Fruit fly (Drosophila melanogaster): ENCODE measurements around the gene nop5.
A peak's percentile ranks its signal among the peaks of the same experiment; 100 is the strongest.

The nop5 gene

DNA sequence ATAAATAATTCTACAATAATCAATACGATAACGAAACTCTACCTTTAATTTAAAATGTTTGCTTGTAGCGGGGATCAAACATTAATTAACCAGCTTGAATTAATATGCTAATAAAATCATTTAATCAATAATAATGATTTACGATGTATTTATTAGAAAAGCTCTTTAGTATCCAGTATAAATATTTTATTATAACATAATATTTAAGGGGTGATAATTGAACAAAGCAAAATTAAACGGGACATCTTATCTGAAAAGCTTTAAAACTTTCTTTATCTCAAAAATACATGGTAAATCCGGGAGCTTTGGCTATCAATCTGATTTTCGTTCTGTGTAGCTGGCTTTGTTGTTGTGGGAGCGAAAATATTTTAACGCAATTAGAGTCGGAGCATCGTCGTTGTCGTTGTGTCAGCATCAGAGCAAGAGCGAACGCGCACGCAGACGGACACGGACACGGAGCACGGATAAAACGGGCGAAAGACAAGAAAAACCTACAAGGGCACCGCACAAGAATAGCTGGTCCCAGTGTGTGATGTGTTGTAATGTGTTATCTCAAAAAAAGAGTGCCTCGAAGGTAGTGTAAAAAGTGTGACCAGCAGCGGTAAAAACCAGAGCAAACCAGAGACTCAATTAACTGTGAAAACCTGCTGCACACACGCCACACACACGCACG, 43.9 kb downstream of the nop5 start, which contains the start of gene Nlg2 (continued):
- no peak for TF ChIP-seq Hr4 (GFP tag; optimal IDR thresholded peaks at IDR 0.05)
- TF ChIP-seq fkh (GFP tag; optimal IDR thresholded peaks at IDR 0.05): no peak
- TF ChIP-seq fd85E (GFP tag; optimal IDR thresholded peaks at IDR 0.05): no peak
- no peak for TF ChIP-seq Ets21C (GFP tag; optimal IDR thresholded peaks at IDR 0.05)
- peak; percentile 31 for TF ChIP-seq CG34406 (GFP tag; optimal IDR thresholded peaks at IDR 0.05)
- no peak for TF ChIP-seq topi (GFP tag; optimal IDR thresholded peaks at IDR 0.05)
- no peak for TF ChIP-seq CG1621 (tag; optimal IDR thresholded peaks at IDR 0.05)
- no peak for TF ChIP-seq Gug (GFP tag; IDR thresholded peaks at IDR 0.05)
- peak; percentile 55 for TF ChIP-seq CG32006 (GFP tag; optimal IDR thresholded peaks at IDR 0.05)
- no peak for TF ChIP-seq net (GFP tag; optimal IDR thresholded peaks at IDR 0.05)
- TF ChIP-seq salr (GFP tag; optimal IDR thresholded peaks at IDR 0.05): peak in 1 of 2 experiments; percentile 25
- TF ChIP-seq fd59A (GFP tag; optimal IDR thresholded peaks at IDR 0.05): no peak
- TF ChIP-seq CG6163 (GFP tag; IDR thresholded peaks at IDR 0.05): no peak
- TF ChIP-seq Sox102F (GFP tag; optimal IDR thresholded peaks at IDR 0.05): no peak
- TF ChIP-seq Sox14 (GFP tag; optimal IDR thresholded peaks at IDR 0.05): no peak
- no peak for TF ChIP-seq dac (GFP tag; optimal IDR thresholded peaks at IDR 0.05)
- no peak for TF ChIP-seq CG6792 (GFP tag; optimal IDR thresholded peaks at IDR 0.05)
- TF ChIP-seq CG7368 (GFP tag; optimal IDR thresholded peaks at IDR 0.05): no peak
- no peak for TF ChIP-seq CG6854 (GFP tag; optimal IDR thresholded peaks at IDR 0.05)
- no peak for TF ChIP-seq CG8319 (GFP tag; optimal IDR thresholded peaks at IDR 0.05)
- TF ChIP-seq eg (GFP tag; IDR thresholded peaks at IDR 0.05): no peak
- peak; percentile 9 for TF ChIP-seq CG6276 (GFP tag; optimal IDR thresholded peaks at IDR 0.05)
- no peak for TF ChIP-seq spab (GFP tag; optimal IDR thresholded peaks at IDR 0.05)
- TF ChIP-seq Eip75B (GFP tag; optimal IDR thresholded peaks at IDR 0.05): no peak
- peak; percentile 1 for TF ChIP-seq achi (GFP tag; optimal IDR thresholded peaks at IDR 0.05)
- peak; percentile 8 for TF ChIP-seq CG10669 (GFP tag; optimal IDR thresholded peaks at IDR 0.05)
- no peak for TF ChIP-seq CG3919 (GFP tag; optimal IDR thresholded peaks at IDR 0.05)
- TF ChIP-seq Sox15 (GFP tag; optimal IDR thresholded peaks at IDR 0.05): no peak
- peak; percentile 20 for TF ChIP-seq CG3032 (tag; optimal IDR thresholded peaks at IDR 0.05)
- TF ChIP-seq CG6808 (GFP tag; optimal IDR thresholded peaks at IDR 0.05): peak; percentile 34
- TF ChIP-seq svp (GFP tag): peak; percentile 5
- TF ChIP-seq Met (GFP tag; optimal IDR thresholded peaks at IDR 0.05): no peak

- no peak for TF ChIP-seq ss (GFP tag; optimal IDR thresholded peaks at IDR 0.05)
- TF ChIP-seq fd59A (GFP tag; optimal IDR thresholded peaks at IDR 0.05): no peak
- TF ChIP-seq CG3919 (GFP tag; optimal IDR thresholded peaks at IDR 0.05): no peak
Observed at dm6 chr2L:6874006-6874405, 44.5 kb downstream of the nop5 start.

dm6 chr2L:6870777-6871176, 47.8 kb downstream of the nop5 start:
- TF ChIP-seq vri (GFP tag; optimal IDR thresholded peaks at IDR 0.05) (peak; percentile 16), CG11294 (GFP tag; IDR thresholded peaks at IDR 0.05) (no peak)

DNA sequence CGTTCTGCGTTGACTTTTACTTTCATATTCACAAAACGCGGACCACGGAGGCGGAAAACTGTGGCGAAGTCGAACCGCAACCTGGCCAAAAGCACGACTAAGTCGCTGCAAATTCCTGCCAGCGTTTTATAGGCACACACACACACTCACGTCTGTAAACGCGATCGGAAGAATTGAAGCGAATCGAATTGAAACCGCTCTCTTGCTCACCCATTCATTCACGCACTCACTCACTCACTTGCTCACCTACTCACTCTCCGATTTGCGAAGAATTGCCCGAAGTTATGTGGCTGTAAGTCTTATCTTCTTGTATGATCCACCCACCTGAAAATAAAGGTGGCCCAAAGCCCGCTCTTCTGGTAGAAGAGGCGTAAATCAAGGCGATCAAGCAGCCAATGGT, 48.3 kb downstream of the nop5 start, which contains the start of gene Nha1:
Gene Nha1 (minus strand): TSS at position 101 of the 400 bp plus-strand sequence.
- TF ChIP-seq CG11902 (GFP tag; optimal IDR thresholded peaks at IDR 0.05): no peak
- no peak for TF ChIP-seq CG10669 (GFP tag; optimal IDR thresholded peaks at IDR 0.05)
- no peak for TF ChIP-seq CG4318 (GFP tag; optimal IDR thresholded peaks at IDR 0.05)
- TF ChIP-seq CG6854 (GFP tag; optimal IDR thresholded peaks at IDR 0.05): no peak
- TF ChIP-seq CG6276 (GFP tag; optimal IDR thresholded peaks at IDR 0.05): no peak
- TF ChIP-seq Blimp-1 (GFP tag; optimal IDR thresholded peaks at IDR 0.05): no peak
- no peak for TF ChIP-seq dsx (GFP tag; optimal IDR thresholded peaks at IDR 0.05; ENCODE audit: poor library complexity, severe bottlenecking)

Data from whole organism, prepupa.